Worm (Caenorhabditis elegans) whole organism, L1 larva: ENCODE results near the gene C52B9.10.

Experiments
- egl-27 ChIP-seq, 2 experiments: fragments of 150-350 bp in 1 of 2; sonication (generic microtip); optimal IDR thresholded peaks; 3 replicates each; lab custom pipeline; 2017 to 2018; ENCODE audit warnings: missing biosample characterization in 2 of 2, missing genetic modification characterization in 2 of 2, missing genetic modification reagents in 2 of 2
- fkh-10 ChIP-seq: sonication (generic microtip); optimal IDR thresholded peaks from 2 replicates; lab custom pipeline; 2017; ENCODE audit warnings: missing biosample characterization, missing genetic modification reagents, missing genetic modification characterization
- irx-1 ChIP-seq: sonication (generic microtip); optimal IDR thresholded peaks from 2 replicates; lab custom pipeline; 2016; ENCODE audit warnings: missing genetic modification characterization, missing compliant biosample characterization

ce11 chrX:4248417-4248816 is 25.3 kb upstream of the C52B9.10 start:
- TF ChIP-seq egl-27 (tag; optimal IDR thresholded peaks at IDR 0.05; lab: Kevin White, UChicago): no peak
- TF ChIP-seq fkh-10: no peak
- TF ChIP-seq irx-1 (tag; lab: Kevin White, UChicago): no peak
